Fruit fly (Drosophila melanogaster): ENCODE measurements around the gene CG42751.

DNA sequence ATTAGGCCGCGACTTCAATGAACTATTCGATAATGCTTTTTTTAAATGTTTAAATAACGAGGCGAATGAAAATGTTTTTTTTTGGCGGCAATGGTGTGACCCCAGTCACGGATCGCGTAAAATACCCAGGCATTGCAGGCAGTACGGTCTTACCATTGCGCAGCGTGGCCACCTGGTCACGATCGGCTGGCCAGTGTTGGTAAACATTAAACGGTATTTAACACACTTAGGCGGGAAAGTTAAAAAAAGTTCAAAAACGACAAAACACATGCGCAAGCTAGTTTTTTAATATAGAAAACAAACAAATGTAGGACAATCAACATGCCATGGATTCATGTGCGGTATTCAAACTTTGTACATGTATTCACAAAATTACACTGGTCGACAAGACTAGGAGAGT is 24.0 kb upstream of the CG42751 start, which contains the start of gene esc:
- TF ChIP-seq psq (GFP tag; optimal IDR thresholded peaks at IDR 0.05) (no peak), dmrt93B (GFP tag; optimal IDR thresholded peaks at IDR 0.05) (no peak), dl (GFP tag; optimal IDR thresholded peaks at IDR 0.05; ENCODE audit: insufficient read depth in 1 of 2, partially characterized antibody in 2 of 2) (no peak), woc (GFP tag; optimal IDR thresholded peaks at IDR 0.05) (no peak), Abd-B (GFP tag; optimal IDR thresholded peaks at IDR 0.05) (no peak), dsf (GFP tag; optimal IDR thresholded peaks at IDR 0.05; ENCODE audit: borderline replicate concordance) (no peak)

Data from whole organism, wandering third instar larva.